Fruit fly (Drosophila melanogaster) whole organism, embryonic: ENCODE measurements around the gene CG31921.

Experiments
- Asciz ChIP-seq: fragments of 200-800 bp; sonication (Bioruptor generic); optimal IDR thresholded peaks from 2 replicates; lab custom pipeline; 2017; ENCODE audit warnings: missing biosample characterization, mild to moderate bottlenecking, missing genetic modification characterization, missing genetic modification reagents
- C15 ChIP-seq: fragments of 200-800 bp; sonication (Bioruptor generic); IDR thresholded peaks from 3 replicates; pipeline ENCODE4 v1.3.6; 2022; ENCODE audit warnings: missing biosample characterization, missing genetic modification characterization
- CG12391 ChIP-seq: fragments of 200-800 bp; sonication (Bioruptor generic); optimal IDR thresholded peaks from 3 replicates; lab custom pipeline; 2018; ENCODE audit warnings: missing biosample characterization, mild to moderate bottlenecking, missing genetic modification characterization, moderate library complexity
- CG13894 ChIP-seq: fragments of 200-800 bp; sonication (Bioruptor generic); optimal IDR thresholded peaks from 3 replicates; lab custom pipeline; 2018; ENCODE audit warnings: missing biosample characterization, mild to moderate bottlenecking, missing genetic modification characterization, moderate library complexity
- CG14710 ChIP-seq: fragments of 200-800 bp; sonication (Bioruptor generic); optimal IDR thresholded peaks from 3 replicates; lab custom pipeline; 2019; ENCODE audit warnings: missing biosample characterization, mild to moderate bottlenecking, missing genetic modification characterization, moderate library complexity
- CG15479 ChIP-seq: fragments of 200-800 bp; sonication (Bioruptor generic); optimal IDR thresholded peaks from 3 replicates; lab custom pipeline; 2019; ENCODE audit warnings: missing biosample characterization, mild to moderate bottlenecking, missing genetic modification characterization, moderate library complexity
- CG15514 ChIP-seq: fragments of 200-800 bp; sonication (Bioruptor generic); optimal IDR thresholded peaks from 3 replicates; lab custom pipeline; 2017; ENCODE audit warnings: missing biosample characterization, missing genetic modification characterization, mild to moderate bottlenecking, moderate library complexity, missing genetic modification reagents
- CG1602 ChIP-seq: fragments of 200-800 bp; sonication (Bioruptor generic); optimal IDR thresholded peaks from 3 replicates; lab custom pipeline; 2016; ENCODE audit warnings: missing biosample characterization, missing genetic modification characterization
- CG1603 ChIP-seq: fragments of 200-800 bp; sonication (Bioruptor generic); optimal IDR thresholded peaks from 2 replicates; lab custom pipeline; 2019; ENCODE audit warnings: missing biosample characterization, mild to moderate bottlenecking, missing genetic modification characterization, moderate library complexity
- CG17186 ChIP-seq: fragments of 200-800 bp; sonication (Bioruptor generic); optimal IDR thresholded peaks from 3 replicates; lab custom pipeline; 2017; ENCODE audit warnings: missing biosample characterization, missing genetic modification reagents, missing genetic modification characterization
- CG17359 ChIP-seq: fragments of 200-800 bp; sonication (Bioruptor generic); optimal IDR thresholded peaks from 3 replicates; lab custom pipeline; 2018; ENCODE audit warnings: missing biosample characterization, mild to moderate bottlenecking, missing genetic modification characterization, moderate library complexity
- CG17829 ChIP-seq: fragments of 200-800 bp; optimal IDR thresholded peaks from 2 replicates; lab custom pipeline; 2019; ENCODE audit warnings: missing biosample characterization, mild to moderate bottlenecking, missing genetic modification characterization, moderate library complexity
- CG18476 ChIP-seq: fragments of 200-800 bp; sonication (Bioruptor generic); optimal IDR thresholded peaks from 2 replicates; lab custom pipeline; 2016; ENCODE audit warnings: missing biosample characterization, mild to moderate bottlenecking, missing genetic modification characterization
- CG2116 ChIP-seq: fragments of 200-800 bp; sonication (Bioruptor generic); optimal IDR thresholded peaks from 3 replicates; lab custom pipeline; 2018; ENCODE audit warnings: missing biosample characterization, mild to moderate bottlenecking, missing genetic modification characterization
- CG2712 ChIP-seq: fragments of 200-800 bp; optimal IDR thresholded peaks from 3 replicates; lab custom pipeline; 2019; ENCODE audit warnings: missing biosample characterization, mild to moderate bottlenecking, missing genetic modification characterization, moderate library complexity
- CG3847 ChIP-seq: fragments of 200-800 bp; sonication (Bioruptor generic); IDR thresholded peaks from 2 replicates; pipeline ENCODE4 v1.3.6; 2022; ENCODE audit warnings: missing biosample characterization, missing genetic modification characterization
- CG4617 ChIP-seq: fragments of 200-800 bp; sonication (Bioruptor generic); optimal IDR thresholded peaks from 3 replicates; lab custom pipeline; 2016; ENCODE audit warnings: missing biosample characterization, missing genetic modification characterization, borderline replicate concordance
- CG7987 ChIP-seq: fragments of 200-800 bp; sonication (Bioruptor generic); optimal IDR thresholded peaks from 2 replicates; lab custom pipeline; 2018; ENCODE audit warnings: missing biosample characterization, mild to moderate bottlenecking, missing genetic modification characterization, moderate library complexity
- CrebB ChIP-seq: fragments of 200-800 bp; sonication (Bioruptor generic); optimal IDR thresholded peaks from 3 replicates; lab custom pipeline; 2018; ENCODE audit warnings: missing biosample characterization, mild to moderate bottlenecking, missing genetic modification characterization
- D19A ChIP-seq: fragments of 200-800 bp; optimal IDR thresholded peaks from 3 replicates; lab custom pipeline; 2019; ENCODE audit warnings: missing biosample characterization, mild to moderate bottlenecking, missing genetic modification characterization, moderate library complexity
- Deaf1 ChIP-seq: fragments of 200-800 bp; optimal IDR thresholded peaks from 3 replicates; lab custom pipeline; 2019; ENCODE audit warnings: missing biosample characterization, mild to moderate bottlenecking, missing genetic modification characterization, moderate library complexity
- Doc3 ChIP-seq: fragments of 200-800 bp; sonication (Bioruptor generic); IDR thresholded peaks from 3 replicates; pipeline ENCODE4 v1.3.6; 2022; ENCODE audit warnings: missing biosample characterization, missing genetic modification characterization; ENCODE audit not compliant: partially characterized antibody
- Dp ChIP-seq: fragments of 200-800 bp; sonication (Bioruptor generic); optimal IDR thresholded peaks from 2 replicates; lab custom pipeline; 2018; ENCODE audit warnings: missing biosample characterization, mild to moderate bottlenecking, missing genetic modification characterization, moderate library complexity
- Ets97D ChIP-seq: fragments of 200-800 bp; sonication (Bioruptor generic); optimal IDR thresholded peaks from 3 replicates; lab custom pipeline; 2016; ENCODE audit warnings: missing biosample characterization, missing genetic modification characterization
- HmgD ChIP-seq: fragments of 200-800 bp; sonication (Bioruptor generic); optimal IDR thresholded peaks from 3 replicates; lab custom pipeline; 2016; ENCODE audit warnings: missing biosample characterization, missing genetic modification characterization
- HmgZ ChIP-seq: fragments of 200-800 bp; sonication (Bioruptor generic); optimal IDR thresholded peaks from 2 replicates; lab custom pipeline; 2018; ENCODE audit warnings: missing biosample characterization, mild to moderate bottlenecking, missing genetic modification characterization
- Hmr ChIP-seq: fragments of 200-800 bp; sonication (Bioruptor generic); optimal IDR thresholded peaks from 3 replicates; lab custom pipeline; 2017; ENCODE audit warnings: mild to moderate bottlenecking, missing biosample characterization, missing genetic modification reagents, missing genetic modification characterization
- Med ChIP-seq: fragments of 200-800 bp; sonication (Bioruptor generic); peaks from one replicate; lab custom pipeline; 2016; ENCODE audit warnings: missing biosample characterization, missing genetic modification characterization, mild to moderate bottlenecking, inconsistent platforms, moderate library complexity
- Pdp1 ChIP-seq, 2 experiments: fragments of 200-800 bp; sonication (Bioruptor generic); optimal IDR thresholded peaks; 3 replicates each; lab custom pipeline; 2016; ENCODE audit warnings: missing biosample characterization in 2 of 2, missing genetic modification characterization in 2 of 2, mild to moderate bottlenecking in 1 of 2, moderate library complexity in 1 of 2
- Rx ChIP-seq: fragments of 200-800 bp; sonication (Bioruptor generic); IDR thresholded peaks from 2 replicates; pipeline ENCODE4 v1.3.6; 2022; ENCODE audit warnings: missing biosample characterization, missing genetic modification characterization
- Sin3A ChIP-seq: fragments of >200 bp; optimal IDR thresholded peaks from 2 replicates; lab custom pipeline; 2018
- Sry-δ ChIP-seq: fragments of 200-800 bp; sonication (Bioruptor generic); optimal IDR thresholded peaks from 2 replicates; lab custom pipeline; 2016; ENCODE audit warnings: missing biosample characterization, missing genetic modification characterization
- YL-1 ChIP-seq: fragments of 200-800 bp; sonication (Bioruptor generic); optimal IDR thresholded peaks from 3 replicates; lab custom pipeline; 2017; ENCODE audit warnings: missing biosample characterization, mild to moderate bottlenecking, missing genetic modification characterization
- abd-A ChIP-seq: fragments of 200-800 bp; sonication (Bioruptor generic); optimal IDR thresholded peaks from 3 replicates; lab custom pipeline; 2019; ENCODE audit warnings: missing biosample characterization, mild to moderate bottlenecking, missing genetic modification characterization, moderate library complexity
- corto ChIP-seq: fragments of 200-800 bp; sonication (Bioruptor generic); optimal IDR thresholded peaks from 2 replicates; lab custom pipeline; 2016; ENCODE audit warnings: missing biosample characterization, mild to moderate bottlenecking, missing genetic modification characterization, moderate library complexity
- dati ChIP-seq: fragments of 200-800 bp; sonication (Bioruptor generic); IDR thresholded peaks from 2 replicates; pipeline ENCODE4 v1.3.6; 2022; ENCODE audit warnings: missing biosample characterization, missing genetic modification characterization
- gfzf ChIP-seq: fragments of 200-800 bp; sonication (Bioruptor generic); optimal IDR thresholded peaks from 2 replicates; lab custom pipeline; 2016; ENCODE audit warnings: missing biosample characterization, mild to moderate bottlenecking, missing genetic modification characterization, moderate library complexity
- gro ChIP-seq: fragments of 200-800 bp; sonication (Bioruptor generic); optimal IDR thresholded peaks from 2 replicates; lab custom pipeline; 2016; ENCODE audit warnings: missing biosample characterization, missing genetic modification characterization
- lab ChIP-seq: fragments of 200-800 bp; sonication (Bioruptor generic); optimal IDR thresholded peaks from 3 replicates; lab custom pipeline; 2017; ENCODE audit warnings: missing biosample characterization, missing genetic modification characterization, mild to moderate bottlenecking, moderate library complexity, missing genetic modification reagents
- nerfin-1 ChIP-seq: fragments of 200-800 bp; sonication (Bioruptor generic); optimal IDR thresholded peaks from 3 replicates; lab custom pipeline; 2019; ENCODE audit warnings: missing biosample characterization, mild to moderate bottlenecking, missing genetic modification characterization, moderate library complexity
- nmo ChIP-seq: fragments of 200-800 bp; sonication (Bioruptor generic); optimal IDR thresholded peaks from 2 replicates; lab custom pipeline; 2018; ENCODE audit warnings: missing biosample characterization, mild to moderate bottlenecking, missing genetic modification characterization, moderate library complexity
- phol ChIP-seq: fragments of 200-800 bp; sonication (Bioruptor generic); optimal IDR thresholded peaks from 3 replicates; lab custom pipeline; 2018; ENCODE audit warnings: missing biosample characterization, mild to moderate bottlenecking, missing genetic modification characterization, moderate library complexity
- pros ChIP-seq: fragments of 200-800 bp; sonication (Bioruptor generic); optimal IDR thresholded peaks from 3 replicates; lab custom pipeline; 2019; ENCODE audit warnings: missing biosample characterization, mild to moderate bottlenecking, missing genetic modification characterization, moderate library complexity
- pzg ChIP-seq: fragments of 200-800 bp; sonication (Bioruptor generic); optimal IDR thresholded peaks from 3 replicates; lab custom pipeline; 2018; ENCODE audit warnings: missing biosample characterization, mild to moderate bottlenecking, missing genetic modification characterization, moderate library complexity
- sd ChIP-seq: fragments of 200-800 bp; sonication (Bioruptor generic); optimal IDR thresholded peaks from 3 replicates; lab custom pipeline; 2018; ENCODE audit warnings: missing biosample characterization, mild to moderate bottlenecking, missing genetic modification characterization, moderate library complexity
- stwl ChIP-seq: fragments of 200-800 bp; sonication (Bioruptor generic); optimal IDR thresholded peaks from 3 replicates; lab custom pipeline; 2018; ENCODE audit warnings: missing biosample characterization, mild to moderate bottlenecking, missing genetic modification characterization, moderate library complexity
- tll ChIP-seq, 2 experiments: fragments of 200-800 bp in 1 of 2; fragments of >200 bp in 1 of 2; sonication (Bioruptor generic) in 1 of 2; optimal IDR thresholded peaks; 2 replicates each; lab custom pipeline; 2017 to 2019; ENCODE audit warnings: missing biosample characterization in 2 of 2, missing genetic modification characterization in 2 of 2, mild to moderate bottlenecking in 1 of 2, moderate library complexity in 1 of 2
- trem ChIP-seq: fragments of 200-800 bp; optimal IDR thresholded peaks from 3 replicates; lab custom pipeline; 2019; ENCODE audit warnings: missing biosample characterization, mild to moderate bottlenecking, missing genetic modification characterization, moderate library complexity

Gene CG31921

dm6 chr2L:357556-358130, 25.5 kb upstream of the CG31921 start, which contains the start of gene Ent1:
TSS of gene Ent1 (minus strand) at chr2L:357874.
- peak; percentile 33 for TF ChIP-seq CG14710 (tag; lab: Kevin White, UChicago)
- TF ChIP-seq CG15514: peak; percentile 95
- peak; percentile 25 for TF ChIP-seq HmgZ (tag; lab: Kevin White, UChicago)
- TF ChIP-seq CG13894 (tag; lab: Kevin White, UChicago): peak; percentile 8
- TF ChIP-seq CG15479 (GFP tag; lab: Kevin White, UChicago): peak; percentile 40
- no peak for TF ChIP-seq CG18476 (GFP tag; lab: Kevin White, UChicago)
- TF ChIP-seq dati (GFP tag; lab: Robert Waterston, UW): no peak
- TF ChIP-seq lab (GFP tag; lab: Kevin White, UChicago): no peak
- TF ChIP-seq HmgD (GFP tag; lab: Kevin White, UChicago): peak; percentile 25
- peak; percentile 35 for TF ChIP-seq gfzf (GFP tag; lab: Kevin White, UChicago)
- TF ChIP-seq abd-A: peak; percentile 56
- TF ChIP-seq CG2712 (tag; lab: Kevin White, UChicago): peak; percentile 1
- TF ChIP-seq pzg: peak; percentile 89
- peak; percentile 11 for TF ChIP-seq nerfin-1 (tag; lab: Kevin White, UChicago)
- peak; percentile 83 for TF ChIP-seq stwl (tag; lab: Kevin White, UChicago)
- no peak for TF ChIP-seq Doc3 (GFP tag; lab: Robert Waterston, UW)
- peak; percentile 42 for TF ChIP-seq sd (tag; lab: Kevin White, UChicago)
- TF ChIP-seq pros (GFP tag; lab: Kevin White, UChicago): no peak
- no peak for TF ChIP-seq D19A
- no peak for TF ChIP-seq C15 (GFP tag; lab: Robert Waterston, UW)
- peak; percentile 84 for TF ChIP-seq CG2116 (GFP tag; lab: Kevin White, UChicago)
- peak; percentile 31 for TF ChIP-seq Ets97D (GFP tag; lab: Kevin White, UChicago)
- TF ChIP-seq CG17829 (tag; lab: Kevin White, UChicago): peak; percentile 14
- peak; percentile 0 for TF ChIP-seq Hmr (GFP tag; lab: Kevin White, UChicago)
- TF ChIP-seq CG17186: peak; percentile 8
- TF ChIP-seq Dp (GFP tag; lab: Kevin White, UChicago): peak; percentile 98
- TF ChIP-seq Med (GFP tag; lab: Kevin White, UChicago): peak; percentile 82
- TF ChIP-seq CG12391 (tag; lab: Kevin White, UChicago): peak; percentile 10
- TF ChIP-seq CG1602 (GFP tag; lab: Kevin White, UChicago): no peak
- TF ChIP-seq CG17359: no peak
- peak; percentile 64 for TF ChIP-seq YL-1 (GFP tag; lab: Kevin White, UChicago)
- peak; percentile 100 for TF ChIP-seq trem (tag; lab: Kevin White, UChicago)
- TF ChIP-seq gro (GFP tag; lab: Kevin White, UChicago): peak; percentile 60
- TF ChIP-seq Sin3A (lab: Kevin White, UChicago): peak; percentile 59
- peak; percentile 21 for TF ChIP-seq CG7987
- TF ChIP-seq Asciz (GFP tag; lab: Kevin White, UChicago): no peak
- peak; percentile 77 for TF ChIP-seq CG4617 (GFP tag; lab: Kevin White, UChicago)
- peak; percentile 9 for TF ChIP-seq Deaf1 (tag; lab: Kevin White, UChicago)
- peak; percentile 6 for TF ChIP-seq CrebB
- peak; percentile 70 for TF ChIP-seq CG1603 (tag; lab: Kevin White, UChicago)
- TF ChIP-seq corto (GFP tag; lab: Kevin White, UChicago): no peak
- no peak for TF ChIP-seq Rx (GFP tag; lab: Robert Waterston, UW)
- TF ChIP-seq tll (GFP tag; optimal IDR thresholded peaks at IDR 0.05; lab: Kevin White, UChicago): no peak
- TF ChIP-seq Pdp1 (GFP tag; optimal IDR thresholded peaks at IDR 0.05; lab: Kevin White, UChicago): peak in 1 of 2 experiments; percentile 96
- peak; percentile 33 for TF ChIP-seq nmo (GFP tag; lab: Kevin White, UChicago)
- TF ChIP-seq Sry-δ (GFP tag; lab: Kevin White, UChicago): peak; percentile 93
- no peak for TF ChIP-seq CG3847 (GFP tag; lab: Robert Waterston, UW)
- TF ChIP-seq phol: peak; percentile 3
